Fruit fly (Drosophila melanogaster): ENCODE results near the gene Ipk2.

DNA sequence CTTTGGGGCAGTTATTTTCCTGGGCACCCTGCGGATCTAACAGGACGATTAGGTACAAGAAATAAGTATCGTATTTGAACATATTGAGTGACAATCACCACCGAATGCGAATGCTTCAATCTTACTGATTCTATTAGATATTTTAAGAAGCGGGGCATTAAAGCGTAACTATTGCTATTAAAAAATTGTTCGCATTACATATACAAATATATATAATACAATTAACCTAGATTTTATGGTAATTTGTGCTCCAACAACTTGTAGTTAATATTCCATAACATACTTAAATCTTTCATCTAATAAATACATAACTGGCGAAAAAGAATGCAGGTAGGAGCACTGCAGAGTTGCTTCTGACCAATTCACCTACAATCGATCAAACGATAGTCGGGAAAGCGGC, 47.0 kb upstream of the Ipk2 start, which contains the start of gene lectin-21Cb:
- TF ChIP-seq Hr96 (GFP tag; optimal IDR thresholded peaks at IDR 0.05) (no peak), tj (GFP tag; optimal IDR thresholded peaks at IDR 0.05) (no peak), Clk (GFP tag; optimal IDR thresholded peaks at IDR 0.05) (no peak), cnc (optimal IDR thresholded peaks at IDR 0.05) (no peak), CG7101 (tag; optimal IDR thresholded peaks at IDR 0.05) (no peak), CG7045 (GFP tag; optimal IDR thresholded peaks at IDR 0.05) (no peak), kay (GFP tag; ENCODE audit: borderline replicate concordance) (no peak), Crg-1 (GFP tag; optimal IDR thresholded peaks at IDR 0.05) (no peak), Mnt (GFP tag; optimal IDR thresholded peaks at IDR 0.05) (no peak), toe (GFP tag; optimal IDR thresholded peaks at IDR 0.05) (no peak), CG12768 (GFP tag; optimal IDR thresholded peaks at IDR 0.05) (no peak), pad (GFP tag; optimal IDR thresholded peaks at IDR 0.05) (no peak)
